Fruit fly (Drosophila melanogaster): ENCODE results near the gene CG14834.

dm6 chr3L:7364717-7365278 is 17.9 kb upstream of the CG14834 start:
- TF ChIP-seq CG8478 (optimal IDR thresholded peaks at IDR 0.05) (no peak), pan (optimal IDR thresholded peaks at IDR 0.05) (no peak), psq (optimal IDR thresholded peaks at IDR 0.05) (no peak), Dll (optimal IDR thresholded peaks at IDR 0.05) (no peak), usp (GFP tag; optimal IDR thresholded peaks at IDR 0.05) (no peak)
